Worm (Caenorhabditis elegans) whole organism, midembryonic: ENCODE results near the gene F54B11.9.

Experiments
- T22C8.4 ChIP-seq: fragments of 200-800 bp; sonication (Bioruptor generic); IDR thresholded peaks from 2 replicates; pipeline ENCODE4 v1.3.6; 2022; ENCODE audit warnings: missing genetic modification characterization, missing compliant biosample characterization
- cog-1 ChIP-seq: sonication (generic microtip); optimal IDR thresholded peaks from 2 replicates; lab custom pipeline; 2016; ENCODE audit warnings: missing genetic modification characterization, missing compliant biosample characterization
- flt-1 ChIP-seq: fragments of 200-800 bp; sonication (Bioruptor generic); IDR thresholded peaks from 2 replicates; pipeline ENCODE4 v1.3.6; 2022; ENCODE audit warnings: missing genetic modification characterization, missing compliant biosample characterization
- klf-2 ChIP-seq: fragments of 200-800 bp; sonication (Bioruptor generic); conservative IDR thresholded peaks from 2 replicates; pipeline ENCODE4 v1.3.6; 2022; ENCODE audit warnings: missing genetic modification reagents, missing genetic modification characterization, missing compliant biosample characterization
- med-1 ChIP-seq: sonication (generic microtip); optimal IDR thresholded peaks from 2 replicates; lab custom pipeline; 2017; ENCODE audit warnings: missing genetic modification characterization, mild to moderate bottlenecking, missing compliant biosample characterization, antibody characterized with exemption, missing genetic modification reagents; ENCODE audit not compliant: insufficient read depth
- ref-1 ChIP-seq: fragments of 200-800 bp; sonication (Bioruptor generic); conservative IDR thresholded peaks from 2 replicates; pipeline ENCODE4 v1.3.6; 2022; ENCODE audit warnings: missing genetic modification reagents, missing genetic modification characterization, missing compliant biosample characterization
- ztf-23 ChIP-seq: fragments of 200-800 bp; sonication (Bioruptor generic); IDR thresholded peaks from 2 replicates; pipeline ENCODE4 v1.3.6; 2022; ENCODE audit warnings: missing genetic modification reagents, missing genetic modification characterization, missing compliant biosample characterization
- ztf-29 ChIP-seq: fragments of 200-800 bp; sonication (Bioruptor generic); IDR thresholded peaks from 2 replicates; pipeline ENCODE4 v1.3.6; 2022; ENCODE audit warnings: missing genetic modification reagents, missing genetic modification characterization, missing compliant biosample characterization

- no peak for TF ChIP-seq T22C8.4 (GFP tag; lab: Robert Waterston, UW)
- no peak for TF ChIP-seq ztf-23 (GFP tag; lab: Robert Waterston, UW)
- no peak for TF ChIP-seq flt-1
- TF ChIP-seq ztf-29 (GFP tag; lab: Robert Waterston, UW): no peak
- no peak for TF ChIP-seq klf-2
- no peak for TF ChIP-seq med-1 (GFP tag; lab: Kevin White, UChicago)
- no peak for TF ChIP-seq cog-1 (tag; lab: Kevin White, UChicago)
- no peak for TF ChIP-seq ref-1
Measured at ce11 chrX:13647305-13647704, 41.9 kb downstream of the F54B11.9 start, which contains the start of gene C40C9.3.
